Fruit fly (Drosophila melanogaster) whole organism, adult: Measurements from ENCODE around the gene Gale.

Experiments
- CG11617 ChIP-seq: fragments of 200-800 bp; sonication (Bioruptor generic); optimal IDR thresholded peaks from 2 replicates; lab custom pipeline; 2017; ENCODE audit warnings: mild to moderate bottlenecking, missing biosample characterization, missing genetic modification reagents, missing genetic modification characterization
- CG12768 ChIP-seq: fragments of 200-800 bp; sonication (Bioruptor generic); optimal IDR thresholded peaks from 2 replicates; lab custom pipeline; 2017; ENCODE audit warnings: missing biosample characterization, missing genetic modification characterization, mild to moderate bottlenecking, moderate library complexity, missing genetic modification reagents
- CG33017 ChIP-seq: fragments of 200-800 bp; sonication (Bioruptor generic); optimal IDR thresholded peaks from 2 replicates; lab custom pipeline; 2018; ENCODE audit warnings: missing biosample characterization, mild to moderate bottlenecking, missing genetic modification characterization, moderate library complexity
- CG5204 ChIP-seq: fragments of 200-800 bp; sonication (Bioruptor generic); optimal IDR thresholded peaks from 2 replicates; lab custom pipeline; 2016; ENCODE audit warnings: missing biosample characterization, missing genetic modification characterization
- CG7045 ChIP-seq: fragments of 200-800 bp; sonication (Bioruptor generic); optimal IDR thresholded peaks from 2 replicates; lab custom pipeline; 2017; ENCODE audit warnings: missing biosample characterization, mild to moderate bottlenecking, missing genetic modification characterization
- CG7101 ChIP-seq: fragments of 200-800 bp; sonication (Bioruptor generic); optimal IDR thresholded peaks from 2 replicates; lab custom pipeline; 2018; ENCODE audit warnings: missing biosample characterization, mild to moderate bottlenecking, missing genetic modification characterization, moderate library complexity
- Crg-1 ChIP-seq: fragments of 200-800 bp; sonication (Bioruptor generic); optimal IDR thresholded peaks from 2 replicates; lab custom pipeline; 2016; ENCODE audit warnings: missing biosample characterization, missing genetic modification characterization
- Hr96 ChIP-seq: fragments of 200-800 bp; sonication (Bioruptor generic); optimal IDR thresholded peaks from 2 replicates; lab custom pipeline; 2016; ENCODE audit warnings: missing biosample characterization, missing genetic modification characterization
- bab1 ChIP-seq: fragments of 200-800 bp; sonication (Bioruptor generic); optimal IDR thresholded peaks from 3 replicates; lab custom pipeline; 2019; ENCODE audit warnings: missing biosample characterization, mild to moderate bottlenecking, missing genetic modification characterization, moderate library complexity
- pad ChIP-seq: fragments of 200-800 bp; sonication (Bioruptor generic); optimal IDR thresholded peaks from 3 replicates; lab custom pipeline; 2017; ENCODE audit warnings: missing biosample characterization, missing genetic modification characterization, mild to moderate bottlenecking, moderate library complexity, missing genetic modification reagents

The Gale gene

DNA sequence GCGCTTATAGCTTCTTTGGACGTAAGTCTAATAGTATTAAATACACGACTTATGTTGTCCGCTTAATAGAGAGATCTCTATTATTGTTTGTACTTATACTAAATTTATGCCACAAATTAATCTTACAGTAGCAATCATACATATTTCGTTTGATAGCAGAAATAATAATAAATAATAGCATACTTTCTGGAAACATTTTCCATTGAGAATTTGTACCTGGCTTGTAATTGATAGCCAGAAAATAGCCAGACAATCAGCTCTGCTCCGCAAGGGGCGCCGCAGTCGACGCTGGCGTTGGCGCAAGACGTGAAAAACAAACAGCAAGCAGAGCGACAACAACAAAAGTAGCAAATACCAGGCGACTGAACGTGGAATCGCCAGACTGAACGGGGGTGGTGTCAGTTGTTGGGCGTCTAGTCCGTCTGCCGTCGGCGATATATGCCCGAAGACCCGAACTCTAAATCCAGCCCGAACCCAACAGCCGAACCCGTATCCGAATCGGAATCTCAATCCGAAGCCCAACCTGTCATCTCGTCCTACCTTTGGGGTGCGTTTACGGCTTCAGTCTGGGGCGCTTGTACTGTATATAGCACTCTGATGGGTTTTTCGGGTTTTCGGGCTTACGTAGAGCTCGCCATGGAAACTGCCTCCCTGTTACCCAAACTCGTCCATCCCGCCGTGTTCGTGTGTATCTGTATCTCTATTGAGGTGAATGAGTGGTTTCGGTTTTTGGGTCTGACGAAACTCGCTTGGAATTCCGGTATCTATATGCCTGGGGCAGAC is 51.2 kb downstream of the Gale start:
- TF ChIP-seq CG12768 (no peak), CG7045 (GFP tag; lab: Kevin White, UChicago) (no peak), Hr96 (GFP tag; lab: Kevin White, UChicago) (no peak), Crg-1 (GFP tag; lab: Kevin White, UChicago) (no peak), CG5204 (no peak), CG33017 (no peak), CG11617 (GFP tag; lab: Kevin White, UChicago) (no peak)

DNA sequence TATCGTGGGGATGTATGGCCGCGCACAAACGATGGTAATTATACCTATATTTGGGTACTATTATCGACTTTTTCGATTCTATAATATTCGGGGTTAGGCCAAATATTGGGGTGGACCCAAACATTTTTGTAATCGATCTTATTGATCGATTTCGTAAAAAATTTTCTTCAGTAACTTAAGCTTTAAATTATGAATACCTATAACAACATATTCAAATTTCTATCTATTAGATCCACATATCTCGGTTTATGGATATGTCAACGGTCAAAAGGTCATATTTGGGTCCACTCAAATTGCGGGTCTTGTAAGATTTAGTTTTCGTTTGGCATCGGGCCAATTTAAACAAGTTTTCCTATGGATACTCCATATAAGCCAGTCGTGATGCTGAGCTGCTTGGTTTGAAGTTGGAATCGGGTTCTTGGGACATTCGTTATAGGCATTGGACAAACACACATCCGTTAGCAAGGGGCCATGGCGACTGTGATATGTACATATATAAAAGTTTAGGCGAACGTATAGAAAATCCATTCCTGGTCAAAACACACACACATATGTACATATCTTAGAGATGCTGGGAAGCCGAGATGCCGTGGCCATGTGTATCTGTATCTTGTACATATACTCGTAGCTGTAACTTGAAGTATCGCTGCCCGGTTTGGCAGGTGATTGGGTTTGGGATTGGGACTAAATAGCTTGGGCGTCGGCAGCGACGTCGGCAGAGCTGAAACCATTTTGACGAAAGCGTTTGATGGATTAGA is 52.0 kb downstream of the Gale start:
- TF ChIP-seq CG7101 (tag; lab: Kevin White, UChicago) = no peak
- no peak for TF ChIP-seq bab1 (GFP tag; lab: Kevin White, UChicago)
- TF ChIP-seq pad (GFP tag; lab: Kevin White, UChicago) = no peak
